Fruit fly (Drosophila melanogaster) whole organism, prepupa: Measurements from ENCODE around the gene Nepl18.

Source experiments
- Blimp-1 ChIP-seq: fragments of 200-800 bp; sonication (Bioruptor generic); optimal IDR thresholded peaks from 3 replicates; lab custom pipeline; 2017; ENCODE audit warnings: missing biosample characterization, missing genetic modification characterization, mild to moderate bottlenecking, moderate library complexity, missing genetic modification reagents
- CG10631 ChIP-seq: fragments of 200-800 bp; sonication (Bioruptor generic); optimal IDR thresholded peaks from 2 replicates; lab custom pipeline; 2016; ENCODE audit warnings: missing biosample characterization, missing genetic modification characterization
- CG10669 ChIP-seq: fragments of 200-800 bp; sonication (Bioruptor generic); optimal IDR thresholded peaks from 3 replicates; lab custom pipeline; 2018; ENCODE audit warnings: missing biosample characterization, mild to moderate bottlenecking, missing genetic modification characterization, moderate library complexity
- CG11294 ChIP-seq: fragments of 200-800 bp; sonication (Bioruptor generic); IDR thresholded peaks from 2 replicates; pipeline ENCODE4 v1.3.6; 2022; ENCODE audit warnings: missing biosample characterization, missing genetic modification characterization
- CG11762 ChIP-seq: fragments of 200-800 bp; sonication (Bioruptor generic); optimal IDR thresholded peaks from 3 replicates; lab custom pipeline; 2016; ENCODE audit warnings: missing biosample characterization, missing genetic modification characterization; ENCODE audit not compliant: insufficient read depth
- CG11902 ChIP-seq: fragments of 200-800 bp; sonication (Bioruptor generic); optimal IDR thresholded peaks from 3 replicates; lab custom pipeline; 2016; ENCODE audit warnings: missing biosample characterization, missing genetic modification characterization
- CG15336 ChIP-seq: fragments of 200-800 bp; sonication (Bioruptor generic); IDR thresholded peaks from 2 replicates; pipeline ENCODE4 v1.3.6; 2022; ENCODE audit warnings: missing biosample characterization, missing genetic modification characterization
- CG1621 ChIP-seq: fragments of 200-800 bp; sonication (Bioruptor generic); optimal IDR thresholded peaks from 3 replicates; lab custom pipeline; 2018; ENCODE audit warnings: missing biosample characterization, mild to moderate bottlenecking, missing genetic modification characterization
- CG16779 ChIP-seq: fragments of 200-800 bp; sonication (Bioruptor generic); optimal IDR thresholded peaks from 3 replicates; lab custom pipeline; 2017; ENCODE audit warnings: missing biosample characterization, mild to moderate bottlenecking, missing genetic modification characterization
- CG3032 ChIP-seq: fragments of 200-800 bp; optimal IDR thresholded peaks from 2 replicates; lab custom pipeline; 2019; ENCODE audit warnings: missing biosample characterization, mild to moderate bottlenecking, missing genetic modification characterization, moderate library complexity
- CG31627 ChIP-seq: fragments of 200-800 bp; sonication (Bioruptor generic); optimal IDR thresholded peaks from 3 replicates; lab custom pipeline; 2016; ENCODE audit warnings: missing biosample characterization, missing genetic modification characterization
- CG32006 ChIP-seq: fragments of 200-800 bp; sonication (Bioruptor generic); optimal IDR thresholded peaks from 3 replicates; lab custom pipeline; 2017; ENCODE audit warnings: missing biosample characterization, mild to moderate bottlenecking, missing genetic modification characterization
- CG34406 ChIP-seq: fragments of 200-800 bp; sonication (Bioruptor generic); optimal IDR thresholded peaks from 3 replicates; lab custom pipeline; 2016; ENCODE audit warnings: missing biosample characterization, missing genetic modification characterization
- CG3919 ChIP-seq: fragments of 200-800 bp; sonication (Bioruptor generic); optimal IDR thresholded peaks from 3 replicates; lab custom pipeline; 2016; ENCODE audit warnings: missing biosample characterization, missing genetic modification characterization
- CG6276 ChIP-seq: fragments of 200-800 bp; sonication (Bioruptor generic); optimal IDR thresholded peaks from 2 replicates; lab custom pipeline; 2017; ENCODE audit warnings: missing biosample characterization, mild to moderate bottlenecking, missing genetic modification characterization
- CG6792 ChIP-seq: fragments of 200-800 bp; sonication (Bioruptor generic); optimal IDR thresholded peaks from 3 replicates; lab custom pipeline; 2016; ENCODE audit warnings: missing biosample characterization, missing genetic modification characterization
- CG7368 ChIP-seq: fragments of 200-800 bp; sonication (Bioruptor generic); optimal IDR thresholded peaks from 3 replicates; lab custom pipeline; 2016; ENCODE audit warnings: missing biosample characterization, missing genetic modification characterization
- CG8119 ChIP-seq: fragments of 200-800 bp; sonication (Bioruptor generic); IDR thresholded peaks from 3 replicates; pipeline ENCODE4 v1.3.6; 2022; ENCODE audit warnings: missing biosample characterization, missing genetic modification characterization
- CG8319 ChIP-seq: fragments of 200-800 bp; sonication (Bioruptor generic); optimal IDR thresholded peaks from 3 replicates; lab custom pipeline; 2016; ENCODE audit warnings: missing biosample characterization, missing genetic modification characterization
- CG8632 ChIP-seq: fragments of 200-800 bp; sonication (Bioruptor generic); optimal IDR thresholded peaks from 3 replicates; lab custom pipeline; 2016; ENCODE audit warnings: missing biosample characterization, missing genetic modification characterization
- CG9139 ChIP-seq: fragments of 200-800 bp; sonication (Bioruptor generic); optimal IDR thresholded peaks from 3 replicates; lab custom pipeline; 2017; ENCODE audit warnings: missing biosample characterization, mild to moderate bottlenecking, missing genetic modification characterization
- Eip75B ChIP-seq: fragments of 200-800 bp; sonication (Bioruptor generic); optimal IDR thresholded peaks from 3 replicates; lab custom pipeline; 2016; ENCODE audit warnings: missing biosample characterization, missing genetic modification characterization
- Eip78C ChIP-seq: fragments of 200-800 bp; sonication (Bioruptor generic); peaks from one replicate; lab custom pipeline; 2016; ENCODE audit warnings: missing biosample characterization, missing genetic modification characterization
- Eip93F ChIP-seq: fragments of 200-800 bp; sonication (Bioruptor generic); optimal IDR thresholded peaks from 2 replicates; lab custom pipeline; 2016; ENCODE audit warnings: missing biosample characterization, mild to moderate bottlenecking, missing genetic modification characterization
- Ets96B ChIP-seq: fragments of 200-800 bp; optimal IDR thresholded peaks from 2 replicates; lab custom pipeline; 2019; ENCODE audit warnings: missing biosample characterization, mild to moderate bottlenecking, missing genetic modification characterization, moderate library complexity
- Hr38 ChIP-seq: sonication (Bioruptor generic); optimal IDR thresholded peaks from 2 replicates; lab custom pipeline; 2016; ENCODE audit warnings: missing biosample characterization, missing genetic modification characterization
- Hr39 ChIP-seq: fragments of 200-800 bp; sonication (Bioruptor generic); optimal IDR thresholded peaks from 2 replicates; lab custom pipeline; 2016; ENCODE audit warnings: missing biosample characterization, missing genetic modification characterization
- Met ChIP-seq: fragments of 200-800 bp; sonication (Bioruptor generic); optimal IDR thresholded peaks from 3 replicates; lab custom pipeline; 2016; ENCODE audit warnings: missing biosample characterization, missing genetic modification characterization
- OdsH ChIP-seq: fragments of 200-800 bp; sonication (Bioruptor generic); optimal IDR thresholded peaks from 3 replicates; lab custom pipeline; 2016; ENCODE audit warnings: missing biosample characterization, missing genetic modification characterization
- Smox ChIP-seq: fragments of 200-800 bp; sonication (Bioruptor generic); optimal IDR thresholded peaks from 3 replicates; lab custom pipeline; 2016; ENCODE audit warnings: missing biosample characterization, missing genetic modification characterization
- Sox14 ChIP-seq: fragments of 200-800 bp; sonication (Bioruptor generic); optimal IDR thresholded peaks from 3 replicates; lab custom pipeline; 2016; ENCODE audit warnings: missing biosample characterization, missing genetic modification characterization
- Sox15 ChIP-seq: fragments of 200-800 bp; sonication (Bioruptor generic); optimal IDR thresholded peaks from 3 replicates; lab custom pipeline; 2016; ENCODE audit warnings: missing biosample characterization, missing genetic modification characterization
- achi ChIP-seq: fragments of 200-800 bp; sonication (Bioruptor generic); optimal IDR thresholded peaks from 3 replicates; lab custom pipeline; 2016; ENCODE audit warnings: missing biosample characterization, missing genetic modification characterization
- cyc ChIP-seq: fragments of 200-800 bp; sonication (Bioruptor generic); optimal IDR thresholded peaks from 3 replicates; lab custom pipeline; 2016; ENCODE audit warnings: missing biosample characterization, missing genetic modification characterization
- dac ChIP-seq: fragments of 200-800 bp; sonication (Bioruptor generic); optimal IDR thresholded peaks from 2 replicates; lab custom pipeline; 2017; ENCODE audit warnings: missing biosample characterization, mild to moderate bottlenecking, missing genetic modification characterization
- dsx ChIP-seq: fragments of 200-800 bp; optimal IDR thresholded peaks from 3 replicates; lab custom pipeline; 2019; ENCODE audit warnings: missing biosample characterization, mild to moderate bottlenecking, missing genetic modification characterization, moderate library complexity; ENCODE audit not compliant: poor library complexity, severe bottlenecking
- eg ChIP-seq: fragments of 200-800 bp; sonication (Bioruptor generic); IDR thresholded peaks from 3 replicates; pipeline ENCODE4 v1.3.6; 2022; ENCODE audit warnings: missing biosample characterization, missing genetic modification characterization
- esn ChIP-seq: fragments of 200-800 bp; sonication (Bioruptor generic); optimal IDR thresholded peaks from 2 replicates; lab custom pipeline; 2016; ENCODE audit warnings: missing biosample characterization, mild to moderate bottlenecking, missing genetic modification characterization, moderate library complexity
- fd59A ChIP-seq: fragments of 200-800 bp; sonication (Bioruptor generic); optimal IDR thresholded peaks from 2 replicates; lab custom pipeline; 2017; ENCODE audit warnings: missing biosample characterization, mild to moderate bottlenecking, missing genetic modification characterization, missing genetic modification reagents
- fkh ChIP-seq: fragments of 200-800 bp; sonication (Bioruptor generic); optimal IDR thresholded peaks from 3 replicates; lab custom pipeline; 2017; ENCODE audit warnings: missing biosample characterization, mild to moderate bottlenecking, missing genetic modification characterization, moderate library complexity
- lz ChIP-seq: fragments of 200-800 bp; sonication (Bioruptor generic); optimal IDR thresholded peaks from 3 replicates; lab custom pipeline; 2016; ENCODE audit warnings: missing biosample characterization, missing genetic modification characterization
- pdm3 ChIP-seq: fragments of 200-800 bp; sonication (Bioruptor generic); optimal IDR thresholded peaks from 3 replicates; lab custom pipeline; 2016; ENCODE audit warnings: missing biosample characterization, missing genetic modification characterization
- salr ChIP-seq, 2 experiments: fragments of 200-800 bp; sonication (Bioruptor generic); optimal IDR thresholded peaks; 3 replicates each; lab custom pipeline; 2016 to 2018; ENCODE audit warnings: missing biosample characterization in 2 of 2, missing genetic modification characterization in 2 of 2, mild to moderate bottlenecking in 1 of 2
- spab ChIP-seq: fragments of 200-800 bp; sonication (Bioruptor generic); optimal IDR thresholded peaks from 2 replicates; lab custom pipeline; 2017; ENCODE audit warnings: missing biosample characterization, mild to moderate bottlenecking, missing genetic modification characterization, missing genetic modification reagents
- svp ChIP-seq: fragments of 200-800 bp; sonication (Bioruptor generic); peaks from one replicate; lab custom pipeline; 2016; ENCODE audit warnings: missing biosample characterization, missing genetic modification characterization

Gene Nepl18

dm6 chr3R:28870364-28870763 is 5.1 kb upstream of the Nepl18 start:
- TF ChIP-seq CG10669: no peak
- TF ChIP-seq achi (GFP tag; lab: Kevin White, UChicago): no peak
- TF ChIP-seq Hr39 (GFP tag; lab: Kevin White, UChicago): no peak
- TF ChIP-seq CG9139: no peak
- no peak for TF ChIP-seq CG11902

- TF ChIP-seq CG11294 (GFP tag; lab: Robert Waterston, UW) (no peak), Sox14 (GFP tag; lab: Kevin White, UChicago) (no peak), svp (GFP tag; lab: Kevin White, UChicago) (peak; percentile 42), Met (GFP tag; lab: Kevin White, UChicago) (no peak), CG8119 (GFP tag; lab: Robert Waterston, UW) (no peak)
These were observed 2.8 kb upstream of the Nepl18 start, which contains the start of gene Nepl17 for dm6 chr3R:28872605-28873004. Gene Nepl17 (plus strand): TSS chr3R:28872905.

dm6 chr3R:28880066-28880842 is 4.8 kb downstream of the Nepl18 start, which contains the start of the genes Nepl19 and Nepl20:
Gene Nepl19 (minus strand): TSS chr3R:28880122.
Gene Nepl20 (plus strand): TSS chr3R:28880792.
- TF ChIP-seq CG11762 (GFP tag; lab: Kevin White, UChicago) (peak; percentile 75), CG8319 (GFP tag; lab: Kevin White, UChicago) (peak; percentile 76), dsx (GFP tag; lab: Kevin White, UChicago) (peak; percentile 85), CG6276 (GFP tag; lab: Kevin White, UChicago) (peak; percentile 86), svp (GFP tag; lab: Kevin White, UChicago) (peak; percentile 99), CG8119 (GFP tag; lab: Robert Waterston, UW) (peak; percentile 89), fd59A (peak; percentile 78), Ets96B (tag; lab: Kevin White, UChicago) (peak; percentile 89), CG8632 (GFP tag; lab: Kevin White, UChicago) (peak; percentile 82), Smox (GFP tag; lab: Kevin White, UChicago) (peak; percentile 85), spab (GFP tag; lab: Kevin White, UChicago) (peak; percentile 85), CG3032 (peak; percentile 86), CG11902 (peak; percentile 77), Sox15 (GFP tag; lab: Kevin White, UChicago) (peak; percentile 76), CG34406 (GFP tag; lab: Kevin White, UChicago) (peak; percentile 86), CG10631 (GFP tag; lab: Kevin White, UChicago) (peak; percentile 86), OdsH (GFP tag; lab: Kevin White, UChicago) (peak; percentile 90), CG10669 (peak; percentile 89), Eip78C (GFP tag; lab: Kevin White, UChicago) (peak; percentile 96), CG16779 (tag; lab: Kevin White, UChicago) (peak; percentile 86), CG1621 (tag; lab: Kevin White, UChicago) (peak; percentile 89), esn (peak; percentile 91), CG31627 (GFP tag; lab: Kevin White, UChicago) (peak; percentile 84), cyc (peak; percentile 84), CG11294 (GFP tag; lab: Robert Waterston, UW) (peak; percentile 85), salr (GFP tag; optimal IDR thresholded peaks at IDR 0.05; lab: Kevin White, UChicago) (peak; percentile 77 to 84), CG32006 (GFP tag; lab: Kevin White, UChicago) (peak; percentile 92), CG6792 (GFP tag; lab: Kevin White, UChicago) (peak; percentile 89), Eip75B (GFP tag; lab: Kevin White, UChicago) (peak; percentile 88), fkh (peak; percentile 29), CG7368 (GFP tag; lab: Kevin White, UChicago) (peak; percentile 86), Blimp-1 (GFP tag; lab: Kevin White, UChicago) (peak; percentile 36), Met (GFP tag; lab: Kevin White, UChicago) (peak; percentile 87), eg (GFP tag; lab: Robert Waterston, UW) (peak; percentile 94), CG9139 (peak; percentile 79), pdm3 (peak; percentile 92), CG3919 (GFP tag; lab: Kevin White, UChicago) (peak; percentile 90), Eip93F (GFP tag; lab: Kevin White, UChicago) (peak; percentile 68), dac (GFP tag; lab: Kevin White, UChicago) (peak; percentile 65), Hr38 (GFP tag; lab: Kevin White, UChicago) (no peak), Hr39 (GFP tag; lab: Kevin White, UChicago) (peak; percentile 77), CG15336 (GFP tag; lab: Robert Waterston, UW) (peak; percentile 87), lz (peak; percentile 86), Sox14 (GFP tag; lab: Kevin White, UChicago) (peak; percentile 86)
